Fruit fly (Drosophila melanogaster) whole organism, embryonic: ENCODE measurements around the gene witty.

Experiments used
- Aef1 ChIP-seq: fragments of 200-800 bp; sonication (Bioruptor generic); IDR thresholded peaks from 3 replicates; pipeline ENCODE4 v1.3.6; 2022; ENCODE audit warnings: missing biosample characterization, missing genetic modification characterization
- Antp ChIP-seq: fragments of 200-800 bp; sonication (Bioruptor generic); optimal IDR thresholded peaks from 3 replicates; lab custom pipeline; 2016; ENCODE audit warnings: missing biosample characterization, missing genetic modification characterization
- CG11696 ChIP-seq: fragments of 200-800 bp; sonication (Bioruptor generic); IDR thresholded peaks from 2 replicates; pipeline ENCODE4 v1.3.6; 2022; ENCODE audit warnings: missing biosample characterization, missing genetic modification characterization
- CG12236 ChIP-seq: fragments of 200-800 bp; sonication (Bioruptor generic); optimal IDR thresholded peaks from 2 replicates; lab custom pipeline; 2016; ENCODE audit warnings: missing biosample characterization, missing genetic modification characterization
- CG13287 ChIP-seq: fragments of 200-800 bp; sonication (Bioruptor generic); IDR thresholded peaks from 2 replicates; pipeline ENCODE4 v1.3.6; 2022; ENCODE audit warnings: missing biosample characterization, missing genetic modification characterization; ENCODE audit not compliant: partially characterized antibody
- CG13296 ChIP-seq: fragments of 200-800 bp; sonication (Bioruptor generic); optimal IDR thresholded peaks from 3 replicates; lab custom pipeline; 2018; ENCODE audit warnings: missing biosample characterization, mild to moderate bottlenecking, missing genetic modification characterization
- CG14441 ChIP-seq: fragments of 200-800 bp; sonication (Bioruptor generic); IDR thresholded peaks from 2 replicates; pipeline ENCODE4 v1.3.6; 2022; ENCODE audit warnings: missing biosample characterization, missing genetic modification characterization
- CG14860 ChIP-seq: fragments of 200-800 bp; sonication (Bioruptor generic); IDR thresholded peaks from 3 replicates; pipeline ENCODE4 v1.3.6; 2022; ENCODE audit warnings: missing biosample characterization, missing genetic modification characterization; ENCODE audit not compliant: partially characterized antibody
- CG1647 ChIP-seq: fragments of 200-800 bp; sonication (Bioruptor generic); optimal IDR thresholded peaks from 3 replicates; lab custom pipeline; 2016; ENCODE audit warnings: missing biosample characterization, missing genetic modification characterization
- CG16815 ChIP-seq: fragments of 200-800 bp; sonication (Bioruptor generic); optimal IDR thresholded peaks from 3 replicates; lab custom pipeline; 2017; ENCODE audit warnings: missing biosample characterization, mild to moderate bottlenecking, missing genetic modification characterization
- CG17359 ChIP-seq: fragments of 200-800 bp; sonication (Bioruptor generic); optimal IDR thresholded peaks from 3 replicates; lab custom pipeline; 2018; ENCODE audit warnings: missing biosample characterization, mild to moderate bottlenecking, missing genetic modification characterization, moderate library complexity
- CG1792 ChIP-seq: fragments of 200-800 bp; sonication (Bioruptor generic); optimal IDR thresholded peaks from 2 replicates; lab custom pipeline; 2016; ENCODE audit warnings: missing biosample characterization, missing genetic modification characterization
- CG18011 ChIP-seq: fragments of 200-800 bp; sonication (Bioruptor generic); optimal IDR thresholded peaks from 2 replicates; lab custom pipeline; 2017; ENCODE audit warnings: missing biosample characterization, missing genetic modification characterization, mild to moderate bottlenecking, moderate library complexity, missing genotype
- CG18619 ChIP-seq: fragments of 200-800 bp; sonication (Bioruptor generic); optimal IDR thresholded peaks from 3 replicates; lab custom pipeline; 2017; ENCODE audit warnings: missing biosample characterization, mild to moderate bottlenecking, missing genetic modification characterization
- CG18764 ChIP-seq: fragments of 200-800 bp; sonication (Bioruptor generic); optimal IDR thresholded peaks from 3 replicates; lab custom pipeline; 2016; ENCODE audit warnings: missing biosample characterization, missing genetic modification characterization
- CG2712 ChIP-seq: fragments of 200-800 bp; optimal IDR thresholded peaks from 3 replicates; lab custom pipeline; 2019; ENCODE audit warnings: missing biosample characterization, mild to moderate bottlenecking, missing genetic modification characterization, moderate library complexity
- CG32767 ChIP-seq: fragments of 200-800 bp; sonication (Bioruptor generic); IDR thresholded peaks from 2 replicates; pipeline ENCODE4 v1.3.6; 2022; ENCODE audit warnings: missing biosample characterization, missing genetic modification characterization
- CG33557 ChIP-seq: fragments of 200-800 bp; sonication (Bioruptor generic); optimal IDR thresholded peaks from 2 replicates; lab custom pipeline; 2019; ENCODE audit warnings: missing biosample characterization, mild to moderate bottlenecking, missing genetic modification characterization, moderate library complexity
- CG3847 ChIP-seq: fragments of 200-800 bp; sonication (Bioruptor generic); IDR thresholded peaks from 2 replicates; pipeline ENCODE4 v1.3.6; 2022; ENCODE audit warnings: missing biosample characterization, missing genetic modification characterization
- CG43689 ChIP-seq: fragments of 200-800 bp; sonication (Bioruptor generic); IDR thresholded peaks from 2 replicates; pipeline ENCODE4 v1.3.6; 2022; ENCODE audit warnings: missing biosample characterization, missing genetic modification characterization
- CG5953 ChIP-seq: fragments of 200-800 bp; sonication (Bioruptor generic); IDR thresholded peaks from 2 replicates; pipeline ENCODE4 v1.3.6; 2022; ENCODE audit warnings: missing biosample characterization, missing genetic modification characterization
- D19B ChIP-seq: fragments of 200-800 bp; sonication (Bioruptor generic); optimal IDR thresholded peaks from 2 replicates; lab custom pipeline; 2017; ENCODE audit warnings: missing biosample characterization, mild to moderate bottlenecking, missing genetic modification characterization
- Dfd ChIP-seq, 2 experiments: fragments of >200 bp; optimal IDR thresholded peaks; 2 replicates each; lab custom pipeline; 2017; ENCODE audit warnings: missing biosample characterization in 2 of 2, missing genetic modification characterization in 2 of 2
- Dll ChIP-seq: fragments of 200-800 bp; sonication (Bioruptor generic); IDR thresholded peaks from 4 replicates; pipeline ENCODE4 v1.3.6; 2022; ENCODE audit warnings: missing biosample characterization, missing genetic modification characterization; ENCODE audit not compliant: partially characterized antibody
- HLH54F ChIP-seq: fragments of 200-800 bp; sonication (Bioruptor generic); optimal IDR thresholded peaks from 3 replicates; lab custom pipeline; 2016; ENCODE audit warnings: missing biosample characterization, missing genetic modification characterization
- Jarid2 ChIP-seq: fragments of 200-800 bp; sonication (Bioruptor generic); optimal IDR thresholded peaks from 3 replicates; lab custom pipeline; 2017; ENCODE audit warnings: mild to moderate bottlenecking, missing biosample characterization, missing genetic modification reagents, missing genetic modification characterization
- Kr ChIP-seq: fragments of 200-800 bp; sonication (Bioruptor generic); optimal IDR thresholded peaks from 2 replicates; lab custom pipeline; 2017; ENCODE audit warnings: missing biosample characterization, mild to moderate bottlenecking, missing genetic modification characterization
- Med ChIP-seq: fragments of 200-800 bp; sonication (Bioruptor generic); peaks from one replicate; lab custom pipeline; 2016; ENCODE audit warnings: missing biosample characterization, missing genetic modification characterization, mild to moderate bottlenecking, inconsistent platforms, moderate library complexity
- NfI ChIP-seq: fragments of 200-800 bp; sonication (Bioruptor generic); optimal IDR thresholded peaks from 3 replicates; lab custom pipeline; 2018; ENCODE audit warnings: missing biosample characterization, mild to moderate bottlenecking, missing genetic modification characterization, moderate library complexity
- abd-A ChIP-seq: fragments of 200-800 bp; sonication (Bioruptor generic); optimal IDR thresholded peaks from 3 replicates; lab custom pipeline; 2019; ENCODE audit warnings: missing biosample characterization, mild to moderate bottlenecking, missing genetic modification characterization, moderate library complexity
- ato ChIP-seq: fragments of 200-800 bp; sonication (Bioruptor generic); IDR thresholded peaks from 2 replicates; pipeline ENCODE4 v1.3.6; 2022; ENCODE audit warnings: missing biosample characterization, missing genetic modification characterization; ENCODE audit not compliant: partially characterized antibody
- az2 ChIP-seq: fragments of 200-800 bp; sonication (Bioruptor generic); optimal IDR thresholded peaks from 3 replicates; lab custom pipeline; 2016; ENCODE audit warnings: missing biosample characterization, missing genetic modification characterization
- bbx ChIP-seq: fragments of 200-800 bp; sonication (Bioruptor generic); IDR thresholded peaks from 2 replicates; pipeline ENCODE4 v1.3.6; 2022; ENCODE audit warnings: missing biosample characterization, missing genetic modification characterization; ENCODE audit not compliant: partially characterized antibody
- bcd ChIP-seq: fragments of 200-800 bp; sonication (Bioruptor generic); optimal IDR thresholded peaks from 2 replicates; lab custom pipeline; 2017; ENCODE audit warnings: missing biosample characterization, mild to moderate bottlenecking, missing genetic modification characterization
- cato ChIP-seq: fragments of 200-800 bp; sonication (Bioruptor generic); optimal IDR thresholded peaks from 2 replicates; lab custom pipeline; 2016; ENCODE audit warnings: missing biosample characterization, missing genetic modification characterization, borderline replicate concordance
- cg ChIP-seq: fragments of 200-800 bp; sonication (Bioruptor generic); optimal IDR thresholded peaks from 3 replicates; lab custom pipeline; 2019; ENCODE audit warnings: missing biosample characterization, mild to moderate bottlenecking, missing genetic modification characterization, moderate library complexity
- dan ChIP-seq: fragments of 200-800 bp; sonication (Bioruptor generic); IDR thresholded peaks from 2 replicates; pipeline ENCODE4 v1.3.6; 2022; ENCODE audit warnings: missing biosample characterization, missing genetic modification characterization
- danr ChIP-seq: fragments of 200-800 bp; sonication (Bioruptor generic); IDR thresholded peaks from 2 replicates; pipeline ENCODE4 v1.3.6; 2022; ENCODE audit warnings: missing biosample characterization, missing genetic modification characterization
- gem ChIP-seq: fragments of 200-800 bp; sonication (Bioruptor generic); optimal IDR thresholded peaks from 2 replicates; lab custom pipeline; 2019; ENCODE audit warnings: missing biosample characterization, mild to moderate bottlenecking, missing genetic modification characterization, moderate library complexity
- nerfin-1 ChIP-seq: fragments of 200-800 bp; sonication (Bioruptor generic); optimal IDR thresholded peaks from 3 replicates; lab custom pipeline; 2019; ENCODE audit warnings: missing biosample characterization, mild to moderate bottlenecking, missing genetic modification characterization, moderate library complexity
- oc ChIP-seq: fragments of 200-800 bp; sonication (Bioruptor generic); optimal IDR thresholded peaks from 2 replicates; lab custom pipeline; 2018; ENCODE audit warnings: missing biosample characterization, mild to moderate bottlenecking, missing genetic modification characterization, moderate library complexity
- peb ChIP-seq: fragments of 200-800 bp; sonication (Bioruptor generic); IDR thresholded peaks from 2 replicates; pipeline ENCODE4 v1.3.6; 2022; ENCODE audit warnings: missing biosample characterization, missing genetic modification characterization
- sc ChIP-seq, 3 experiments: fragments of >200 bp in 2 of 3; fragments of 200-800 bp in 1 of 3; sonication (Bioruptor generic) in 1 of 3; optimal IDR thresholded peaks; 2 replicates in 2 of 3; 3 replicates in 1 of 3; lab custom pipeline; 2017; ENCODE audit warnings: mild to moderate bottlenecking in 1 of 3, missing biosample characterization in 1 of 3, missing genetic modification characterization in 1 of 3, missing genetic modification reagents in 1 of 3
- schlank ChIP-seq: fragments of 200-800 bp; sonication (Bioruptor generic); optimal IDR thresholded peaks from 2 replicates; lab custom pipeline; 2018; ENCODE audit warnings: missing biosample characterization, mild to moderate bottlenecking, missing genetic modification characterization
- sim ChIP-seq: fragments of 200-800 bp; sonication (Bioruptor generic); IDR thresholded peaks from 2 replicates; pipeline ENCODE4 v1.3.6; 2022; ENCODE audit warnings: missing biosample characterization, missing genetic modification characterization
- stwl ChIP-seq: fragments of 200-800 bp; sonication (Bioruptor generic); optimal IDR thresholded peaks from 3 replicates; lab custom pipeline; 2018; ENCODE audit warnings: missing biosample characterization, mild to moderate bottlenecking, missing genetic modification characterization, moderate library complexity
- vvl ChIP-seq: fragments of 200-800 bp; sonication (Bioruptor generic); IDR thresholded peaks from 2 replicates; pipeline ENCODE4 v1.3.6; 2022; ENCODE audit warnings: missing biosample characterization, missing genetic modification characterization

Gene witty

DNA sequence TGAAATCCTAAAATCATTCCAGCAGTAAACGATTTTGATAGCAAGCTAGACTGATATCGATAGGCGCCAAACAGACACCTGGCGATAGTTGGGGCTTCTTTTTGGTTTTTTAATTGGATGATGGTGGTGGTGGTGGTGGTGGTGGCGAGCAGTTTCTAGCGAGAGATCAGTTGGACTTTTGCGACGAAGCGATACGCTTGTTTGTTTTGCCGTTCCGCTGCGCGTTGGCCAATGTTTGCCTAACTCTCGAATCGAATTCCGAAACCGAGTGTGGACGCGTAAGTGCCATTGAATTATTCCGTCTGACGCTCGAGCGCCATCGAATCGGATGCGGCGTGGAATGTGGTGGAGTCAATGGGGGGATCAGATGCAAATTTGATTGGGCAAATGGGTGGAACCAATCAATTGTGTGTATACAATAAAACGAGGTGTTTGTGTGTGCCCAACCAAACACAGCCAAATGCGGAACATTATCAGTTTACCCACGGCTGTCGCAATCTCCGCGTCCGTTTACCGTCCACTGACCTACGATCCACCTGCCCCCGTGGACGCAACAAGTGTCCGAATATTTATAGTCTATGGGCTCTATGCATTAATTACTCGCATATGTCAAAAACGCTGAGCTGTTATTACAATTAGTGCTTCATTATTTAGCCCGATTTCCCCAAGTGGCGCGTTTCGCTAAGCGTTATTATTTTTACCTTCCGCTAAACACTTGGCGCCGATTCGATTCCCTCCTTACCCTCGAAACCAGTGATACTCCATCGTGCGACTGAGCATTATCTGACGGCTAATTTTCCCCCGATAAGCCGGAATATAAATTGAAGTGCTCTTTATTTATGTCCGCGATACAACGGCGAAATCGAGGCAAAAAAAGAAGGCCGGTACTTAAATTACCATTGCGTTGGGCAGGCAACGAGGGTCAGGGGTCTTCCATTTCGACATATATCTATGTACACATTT, 32.6 kb downstream of the witty start, which contains the start of gene CG17292 (continued):
- TF ChIP-seq peb (GFP tag; lab: Robert Waterston, UW) = no peak
- TF ChIP-seq bbx (GFP tag; lab: Robert Waterston, UW) = peak; percentile 95
- peak; percentile 84 for TF ChIP-seq ato (GFP tag; lab: Robert Waterston, UW)
- TF ChIP-seq Kr (GFP tag; lab: Kevin White, UChicago) = no peak
- TF ChIP-seq HLH54F (GFP tag; lab: Kevin White, UChicago) = no peak
- TF ChIP-seq CG2712 (tag; lab: Kevin White, UChicago) = peak; percentile 15
- peak; percentile 88 for TF ChIP-seq Dll (GFP tag; lab: Robert Waterston, UW)
- peak; percentile 41 for TF ChIP-seq gem (tag; lab: Kevin White, UChicago)
- peak; percentile 76 for TF ChIP-seq CG18764 (GFP tag; lab: Kevin White, UChicago)
- peak; percentile 91 for TF ChIP-seq abd-A (tag; lab: Kevin White, UChicago)
- peak; percentile 90 for TF ChIP-seq Jarid2 (GFP tag; lab: Kevin White, UChicago)
- peak; percentile 39 for TF ChIP-seq CG18011
- TF ChIP-seq Dfd (GFP tag; optimal IDR thresholded peaks at IDR 0.05; lab: Kevin White, UChicago) = no peak
- peak; percentile 24 for TF ChIP-seq CG33557 (GFP tag; lab: Kevin White, UChicago)
- TF ChIP-seq cg = peak; percentile 51
- TF ChIP-seq schlank (tag; lab: Kevin White, UChicago) = peak; percentile 52
- TF ChIP-seq CG12236 = no peak
- peak; percentile 27 for TF ChIP-seq NfI
- no peak for TF ChIP-seq dan (GFP tag; lab: Robert Waterston, UW)
- no peak for TF ChIP-seq nerfin-1 (tag; lab: Kevin White, UChicago)
- TF ChIP-seq D19B (GFP tag; lab: Kevin White, UChicago) = no peak
- TF ChIP-seq CG13287 (GFP tag; lab: Robert Waterston, UW) = peak; percentile 95
- peak; percentile 61 for TF ChIP-seq CG3847 (GFP tag; lab: Robert Waterston, UW)
- TF ChIP-seq sc (optimal IDR thresholded peaks at IDR 0.05; lab: Kevin White, UChicago) = no peak
- no peak for TF ChIP-seq sc (GFP tag; optimal IDR thresholded peaks at IDR 0.05; lab: Kevin White, UChicago)
- TF ChIP-seq CG43689 = no peak
- TF ChIP-seq CG14441 (GFP tag; lab: Robert Waterston, UW) = peak; percentile 53; the same call in 1 of the 2 replicates
- peak; percentile 43; the same call in 1 of the 2 replicates for TF ChIP-seq CG5953 (GFP tag; lab: Robert Waterston, UW)
- peak; percentile 95 for TF ChIP-seq Med (GFP tag; lab: Kevin White, UChicago)
- TF ChIP-seq CG16815 (GFP tag; lab: Kevin White, UChicago) = no peak
- TF ChIP-seq sim (GFP tag; lab: Robert Waterston, UW) = no peak
- TF ChIP-seq cato = no peak
- peak; percentile 61 for TF ChIP-seq CG18619
- peak; percentile 33; the same call in 1 of the 2 replicates for TF ChIP-seq CG32767 (GFP tag; lab: Robert Waterston, UW)
- peak; percentile 61 for TF ChIP-seq bcd (GFP tag; lab: Kevin White, UChicago)
- TF ChIP-seq danr = no peak
- peak; percentile 38 for TF ChIP-seq CG17359 (tag; lab: Kevin White, UChicago)
- TF ChIP-seq CG1792 (GFP tag; lab: Kevin White, UChicago) = peak; percentile 45
- peak; percentile 80 for TF ChIP-seq CG14860
- TF ChIP-seq CG11696 (GFP tag; lab: Robert Waterston, UW) = 0 out of 2 replicates have a peak, but pooled peaks have one; percentile 10
- peak; percentile 92 for TF ChIP-seq vvl
- peak; percentile 62 for TF ChIP-seq stwl (tag; lab: Kevin White, UChicago)
- peak; percentile 20; the same call in 1 of the 3 replicates for TF ChIP-seq Aef1 (GFP tag; lab: Robert Waterston, UW)
- TF ChIP-seq az2 (GFP tag; lab: Kevin White, UChicago) = no peak
- TF ChIP-seq CG13296 (GFP tag; lab: Kevin White, UChicago) = peak; percentile 54
- peak; percentile 28 for TF ChIP-seq CG1647 (GFP tag; lab: Kevin White, UChicago)
- TF ChIP-seq Antp (GFP tag; lab: Kevin White, UChicago) = peak; percentile 20
- TF ChIP-seq oc (tag; lab: Kevin White, UChicago) = peak; percentile 70
